Worm (Caenorhabditis elegans): ENCODE data around the gene scd-2.

DNA sequence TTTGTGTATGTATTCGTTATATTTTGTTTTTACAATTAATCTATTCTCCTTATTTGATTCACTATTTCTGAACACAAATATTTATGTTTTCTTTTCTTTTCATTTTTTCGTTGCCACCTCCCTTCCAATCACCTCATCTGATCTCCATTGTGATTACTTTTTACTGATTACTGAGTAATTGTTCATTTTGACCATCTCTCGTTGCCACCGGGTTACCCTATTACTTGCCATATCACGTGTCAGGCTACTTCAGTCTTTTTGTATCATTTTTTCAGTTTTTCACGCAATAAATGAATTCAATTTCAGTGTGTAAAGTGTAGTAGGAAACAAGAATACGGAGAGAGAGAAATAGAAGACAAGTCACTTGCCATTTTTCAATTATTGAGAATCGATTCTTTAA, 19.0 kb downstream of the scd-2 start, which contains the start of gene T10H9.8:
- TF ChIP-seq cog-1 (tag; optimal IDR thresholded peaks at IDR 0.05) (no peak), tab-1 (GFP tag; IDR thresholded peaks at IDR 0.05) (no peak), ztf-29 (GFP tag; IDR thresholded peaks at IDR 0.05) (no peak)
